Fruit fly (Drosophila melanogaster) whole organism, embryonic: ENCODE results near the gene RhoGEF4.

Experiments used
- Atf3 ChIP-seq: fragments of 200-800 bp; sonication (Bioruptor generic); optimal IDR thresholded peaks from 3 replicates; lab custom pipeline; 2016; ENCODE audit warnings: missing biosample characterization, missing genetic modification characterization
- CG10321 ChIP-seq: fragments of 200-800 bp; sonication (Bioruptor generic); IDR thresholded peaks from 2 replicates; pipeline ENCODE4 v1.3.6; 2022; ENCODE audit warnings: missing biosample characterization, missing genetic modification characterization
- CG10959 ChIP-seq: fragments of 200-800 bp; sonication (Bioruptor generic); IDR thresholded peaks from 2 replicates; pipeline ENCODE4 v1.3.6; 2022; ENCODE audit warnings: missing biosample characterization, missing genetic modification characterization
- CG12744 ChIP-seq: fragments of 200-800 bp; sonication (Bioruptor generic); optimal IDR thresholded peaks from 2 replicates; lab custom pipeline; 2016; ENCODE audit warnings: missing biosample characterization, missing genetic modification characterization
- CG1529 ChIP-seq: fragments of 200-800 bp; sonication (Bioruptor generic); optimal IDR thresholded peaks from 3 replicates; lab custom pipeline; 2018; ENCODE audit warnings: missing biosample characterization, missing genetic modification characterization
- CG15479 ChIP-seq: fragments of 200-800 bp; sonication (Bioruptor generic); optimal IDR thresholded peaks from 3 replicates; lab custom pipeline; 2019; ENCODE audit warnings: missing biosample characterization, mild to moderate bottlenecking, missing genetic modification characterization, moderate library complexity
- CG15514 ChIP-seq: fragments of 200-800 bp; sonication (Bioruptor generic); optimal IDR thresholded peaks from 3 replicates; lab custom pipeline; 2017; ENCODE audit warnings: missing biosample characterization, missing genetic modification characterization, mild to moderate bottlenecking, moderate library complexity, missing genetic modification reagents
- CG15601 ChIP-seq: fragments of 200-800 bp; sonication (Bioruptor generic); optimal IDR thresholded peaks from 3 replicates; lab custom pipeline; 2019; ENCODE audit warnings: missing biosample characterization, mild to moderate bottlenecking, missing genetic modification characterization, moderate library complexity
- CG17829 ChIP-seq: fragments of 200-800 bp; optimal IDR thresholded peaks from 2 replicates; lab custom pipeline; 2019; ENCODE audit warnings: missing biosample characterization, mild to moderate bottlenecking, missing genetic modification characterization, moderate library complexity
- CG32532 ChIP-seq: fragments of 200-800 bp; sonication (Bioruptor generic); IDR thresholded peaks from 2 replicates; pipeline ENCODE4 v1.3.6; 2022; ENCODE audit warnings: missing biosample characterization, missing genetic modification characterization
- CG32767 ChIP-seq: fragments of 200-800 bp; sonication (Bioruptor generic); IDR thresholded peaks from 2 replicates; pipeline ENCODE4 v1.3.6; 2022; ENCODE audit warnings: missing biosample characterization, missing genetic modification characterization
- CG4617 ChIP-seq: fragments of 200-800 bp; sonication (Bioruptor generic); optimal IDR thresholded peaks from 3 replicates; lab custom pipeline; 2016; ENCODE audit warnings: missing biosample characterization, missing genetic modification characterization, borderline replicate concordance
- CG6791 ChIP-seq: fragments of 200-800 bp; sonication (Bioruptor generic); IDR thresholded peaks from 3 replicates; pipeline ENCODE4 v1.3.6; 2022; ENCODE audit warnings: missing biosample characterization, missing genetic modification characterization; ENCODE audit not compliant: partially characterized antibody
- CG9727 ChIP-seq: fragments of 200-800 bp; sonication (Bioruptor generic); optimal IDR thresholded peaks from 3 replicates; lab custom pipeline; 2017; ENCODE audit warnings: missing biosample characterization, mild to moderate bottlenecking, missing genetic modification characterization
- Dek ChIP-seq: fragments of 200-800 bp; sonication (Bioruptor generic); optimal IDR thresholded peaks from 3 replicates; lab custom pipeline; 2019; ENCODE audit warnings: missing biosample characterization, mild to moderate bottlenecking, missing genetic modification characterization, moderate library complexity
- Hmx ChIP-seq: fragments of 200-800 bp; sonication (Bioruptor generic); optimal IDR thresholded peaks from 2 replicates; lab custom pipeline; 2016; ENCODE audit warnings: missing biosample characterization, missing genetic modification characterization
- Kr ChIP-seq: fragments of 200-800 bp; sonication (Bioruptor generic); optimal IDR thresholded peaks from 2 replicates; lab custom pipeline; 2017; ENCODE audit warnings: missing biosample characterization, mild to moderate bottlenecking, missing genetic modification characterization
- MBD-R2 ChIP-seq: fragments of 200-800 bp; sonication (Bioruptor generic); IDR thresholded peaks from 2 replicates; pipeline ENCODE4 v1.3.6; 2022; ENCODE audit warnings: missing biosample characterization, missing genetic modification characterization
- Six4 ChIP-seq: fragments of 200-800 bp; sonication (Bioruptor generic); optimal IDR thresholded peaks from 2 replicates; lab custom pipeline; 2016; ENCODE audit warnings: missing biosample characterization, missing genetic modification characterization
- Usf ChIP-seq: fragments of 200-800 bp; sonication (Bioruptor generic); optimal IDR thresholded peaks from 2 replicates; lab custom pipeline; 2017; ENCODE audit warnings: missing genotype, missing biosample characterization, missing genetic modification characterization
- Xbp1 ChIP-seq: fragments of 200-800 bp; sonication (Bioruptor generic); optimal IDR thresholded peaks from 3 replicates; lab custom pipeline; 2016; ENCODE audit warnings: missing biosample characterization, mild to moderate bottlenecking, missing genetic modification characterization
- YL-1 ChIP-seq: fragments of 200-800 bp; sonication (Bioruptor generic); optimal IDR thresholded peaks from 3 replicates; lab custom pipeline; 2017; ENCODE audit warnings: missing biosample characterization, mild to moderate bottlenecking, missing genetic modification characterization
- amos ChIP-seq: fragments of 200-800 bp; sonication (Bioruptor generic); IDR thresholded peaks from 2 replicates; pipeline ENCODE4 v1.3.6; 2022; ENCODE audit warnings: missing biosample characterization, missing genetic modification characterization; ENCODE audit not compliant: partially characterized antibody
- ase ChIP-seq: fragments of 200-800 bp; sonication (Bioruptor generic); IDR thresholded peaks from 3 replicates; pipeline ENCODE4 v1.3.6; 2022; ENCODE audit warnings: missing biosample characterization, missing genetic modification characterization
- ato ChIP-seq: fragments of 200-800 bp; sonication (Bioruptor generic); IDR thresholded peaks from 2 replicates; pipeline ENCODE4 v1.3.6; 2022; ENCODE audit warnings: missing biosample characterization, missing genetic modification characterization; ENCODE audit not compliant: partially characterized antibody
- bbx ChIP-seq: fragments of 200-800 bp; sonication (Bioruptor generic); IDR thresholded peaks from 2 replicates; pipeline ENCODE4 v1.3.6; 2022; ENCODE audit warnings: missing biosample characterization, missing genetic modification characterization; ENCODE audit not compliant: partially characterized antibody
- cg ChIP-seq: fragments of 200-800 bp; sonication (Bioruptor generic); optimal IDR thresholded peaks from 3 replicates; lab custom pipeline; 2019; ENCODE audit warnings: missing biosample characterization, mild to moderate bottlenecking, missing genetic modification characterization, moderate library complexity
- crp ChIP-seq, 2 experiments: fragments of 200-800 bp; sonication (Bioruptor generic); optimal IDR thresholded peaks; 2 replicates in 1 of 2; 3 replicates in 1 of 2; lab custom pipeline; 2017; ENCODE audit warnings: missing biosample characterization in 2 of 2, missing genetic modification characterization in 2 of 2, mild to moderate bottlenecking in 1 of 2, moderate library complexity in 1 of 2
- cwo ChIP-seq: fragments of 200-800 bp; sonication (Bioruptor generic); optimal IDR thresholded peaks from 3 replicates; lab custom pipeline; 2017; ENCODE audit warnings: missing biosample characterization, missing genetic modification characterization, mild to moderate bottlenecking, moderate library complexity, missing genetic modification reagents
- dm ChIP-seq: fragments of 200-800 bp; sonication (Bioruptor generic); optimal IDR thresholded peaks from 3 replicates; lab custom pipeline; 2016; ENCODE audit warnings: missing biosample characterization, missing genetic modification characterization
- fru ChIP-seq: fragments of >200 bp; optimal IDR thresholded peaks from 2 replicates; lab custom pipeline; 2017
- gcm2 ChIP-seq: fragments of 200-800 bp; sonication (Bioruptor generic); optimal IDR thresholded peaks from 2 replicates; lab custom pipeline; 2016; ENCODE audit warnings: missing biosample characterization, missing genetic modification characterization
- gsb-n ChIP-seq: fragments of 200-800 bp; sonication (Bioruptor generic); optimal IDR thresholded peaks from 3 replicates; lab custom pipeline; 2018; ENCODE audit warnings: missing biosample characterization, mild to moderate bottlenecking, missing genetic modification characterization
- hb ChIP-seq: fragments of 200-800 bp; sonication (Bioruptor generic); IDR thresholded peaks from 3 replicates; pipeline ENCODE4 v1.3.6; 2022; ENCODE audit warnings: missing biosample characterization, missing genetic modification characterization; ENCODE audit not compliant: partially characterized antibody
- hkb ChIP-seq, 2 experiments: fragments of 200-800 bp in 1 of 2; fragments of >200 bp in 1 of 2; sonication (Bioruptor generic) in 1 of 2; IDR thresholded peaks in 1 of 2; optimal IDR thresholded peaks in 1 of 2; 2 replicates each; pipeline versions ENCODE4 v1.3.6 to Lab custom; 2017 to 2022; ENCODE audit warnings: missing biosample characterization in 1 of 2, missing genetic modification characterization in 1 of 2
- kni ChIP-seq: fragments of 200-800 bp; sonication (Bioruptor generic); optimal IDR thresholded peaks from 3 replicates; lab custom pipeline; 2017; ENCODE audit warnings: mild to moderate bottlenecking, missing biosample characterization, missing genetic modification reagents, missing genetic modification characterization
- knrl ChIP-seq: fragments of 200-800 bp; sonication (Bioruptor generic); IDR thresholded peaks from 3 replicates; pipeline ENCODE4 v1.3.6; 2022; ENCODE audit warnings: missing biosample characterization, missing genetic modification characterization; ENCODE audit not compliant: partially characterized antibody
- lilli ChIP-seq: fragments of 200-800 bp; sonication (Bioruptor generic); optimal IDR thresholded peaks from 3 replicates; lab custom pipeline; 2016; ENCODE audit warnings: missing biosample characterization, missing genetic modification characterization
- nerfin-1 ChIP-seq: fragments of 200-800 bp; sonication (Bioruptor generic); optimal IDR thresholded peaks from 3 replicates; lab custom pipeline; 2019; ENCODE audit warnings: missing biosample characterization, mild to moderate bottlenecking, missing genetic modification characterization, moderate library complexity
- nmo ChIP-seq: fragments of 200-800 bp; sonication (Bioruptor generic); optimal IDR thresholded peaks from 2 replicates; lab custom pipeline; 2018; ENCODE audit warnings: missing biosample characterization, mild to moderate bottlenecking, missing genetic modification characterization, moderate library complexity
- org-1 ChIP-seq: fragments of 200-800 bp; sonication (Bioruptor generic); optimal IDR thresholded peaks from 2 replicates; lab custom pipeline; 2017; ENCODE audit warnings: missing biosample characterization, missing genetic modification characterization
- pros ChIP-seq: fragments of 200-800 bp; sonication (Bioruptor generic); optimal IDR thresholded peaks from 3 replicates; lab custom pipeline; 2019; ENCODE audit warnings: missing biosample characterization, mild to moderate bottlenecking, missing genetic modification characterization, moderate library complexity
- row ChIP-seq: fragments of 200-800 bp; sonication (Bioruptor generic); IDR thresholded peaks from 3 replicates; pipeline ENCODE4 v1.3.6; 2022; ENCODE audit warnings: missing biosample characterization, missing genetic modification characterization
- sd ChIP-seq: fragments of 200-800 bp; sonication (Bioruptor generic); optimal IDR thresholded peaks from 3 replicates; lab custom pipeline; 2018; ENCODE audit warnings: missing biosample characterization, mild to moderate bottlenecking, missing genetic modification characterization, moderate library complexity
- sens ChIP-seq: fragments of 200-800 bp; sonication (Bioruptor generic); peaks from one replicate; lab custom pipeline; 2016; ENCODE audit warnings: missing biosample characterization, missing genetic modification characterization
- seq ChIP-seq: fragments of 200-800 bp; sonication (Bioruptor generic); IDR thresholded peaks from 2 replicates; pipeline ENCODE4 v1.3.6; 2022; ENCODE audit warnings: missing biosample characterization, missing genetic modification characterization
- tll ChIP-seq, 2 experiments: fragments of 200-800 bp in 1 of 2; fragments of >200 bp in 1 of 2; sonication (Bioruptor generic) in 1 of 2; optimal IDR thresholded peaks; 2 replicates each; lab custom pipeline; 2017 to 2019; ENCODE audit warnings: missing biosample characterization in 2 of 2, missing genetic modification characterization in 2 of 2, mild to moderate bottlenecking in 1 of 2, moderate library complexity in 1 of 2
- twi ChIP-seq: fragments of 200-800 bp; optimal IDR thresholded peaks from 2 replicates; lab custom pipeline; 2019; ENCODE audit warnings: missing biosample characterization, mild to moderate bottlenecking, missing genetic modification characterization, moderate library complexity

Gene RhoGEF4

DNA sequence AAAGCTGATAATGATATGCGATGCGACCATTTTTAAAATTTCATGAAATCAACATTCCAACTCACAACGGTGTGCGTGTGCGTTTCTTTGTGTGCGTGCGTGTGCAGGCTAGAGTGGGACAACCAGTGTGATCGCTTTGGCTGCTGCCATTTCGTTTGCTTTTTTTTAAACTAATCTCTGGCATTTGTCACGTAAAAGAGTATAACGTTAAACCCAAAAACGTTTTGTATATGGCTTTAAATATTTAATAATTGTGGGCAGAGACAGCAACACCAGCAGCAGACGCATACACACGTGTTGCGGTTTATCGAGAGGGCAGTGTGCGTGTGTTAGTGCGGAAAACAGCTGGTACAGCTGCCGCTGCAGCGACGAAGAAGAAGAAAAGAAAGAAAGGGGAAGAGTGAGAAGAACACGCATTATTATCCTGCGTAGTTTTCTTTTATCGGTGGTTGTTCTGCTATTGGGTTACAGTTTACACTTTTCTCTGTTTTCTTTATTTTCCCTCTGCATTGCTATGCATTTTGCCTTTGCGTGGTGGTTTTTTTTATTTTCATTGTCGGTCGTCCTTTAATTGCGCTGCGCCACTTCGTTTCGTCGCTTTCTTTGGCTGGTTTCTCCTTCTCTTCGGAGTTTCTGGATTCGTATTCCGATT is 47.1 kb upstream of the RhoGEF4 start (continued):
- TF ChIP-seq nmo (GFP tag; lab: Kevin White, UChicago) (peak; percentile 45), CG1529 (GFP tag; lab: Kevin White, UChicago) (no peak), CG4617 (GFP tag; lab: Kevin White, UChicago) (peak; percentile 80), CG17829 (tag; lab: Kevin White, UChicago) (peak; percentile 19), Six4 (GFP tag; lab: Kevin White, UChicago) (no peak), seq (no peak), hkb (optimal IDR thresholded peaks at IDR 0.05; lab: Kevin White, UChicago) (no peak), hkb (GFP tag; IDR thresholded peaks at IDR 0.05; lab: Robert Waterston, UW) (no peak), CG10959 (GFP tag; lab: Robert Waterston, UW) (no peak), CG32767 (0 out of 2 replicates have a peak, but pooled peaks have one; percentile 16), CG6791 (GFP tag; lab: Robert Waterston, UW) (0 out of 3 replicates have a peak, but pooled peaks have one; percentile 26), hb (peak; percentile 20; the same call in 1 of the 3 replicates), MBD-R2 (GFP tag; lab: Robert Waterston, UW) (no peak), CG9727 (no peak), lilli (no peak), sens (GFP tag; lab: Kevin White, UChicago) (peak; percentile 53), gcm2 (no peak), CG12744 (GFP tag; lab: Kevin White, UChicago) (no peak), Atf3 (GFP tag; lab: Kevin White, UChicago) (no peak), gsb-n (no peak), org-1 (no peak), CG15514 (GFP tag; lab: Kevin White, UChicago) (peak; percentile 42), nerfin-1 (tag; lab: Kevin White, UChicago) (peak; percentile 93), ase (GFP tag; lab: Robert Waterston, UW) (no peak), sd (tag; lab: Kevin White, UChicago) (peak; percentile 99), CG15479 (GFP tag; lab: Kevin White, UChicago) (peak; percentile 43), cg (GFP tag; lab: Kevin White, UChicago) (peak; percentile 99), tll (GFP tag; optimal IDR thresholded peaks at IDR 0.05; lab: Kevin White, UChicago) (peak in 1 of 2 experiments; percentile 30), Dek (tag; lab: Kevin White, UChicago) (no peak), CG32532 (GFP tag; lab: Robert Waterston, UW) (no peak), Usf (GFP tag; lab: Kevin White, UChicago) (no peak), pros (GFP tag; lab: Kevin White, UChicago) (peak; percentile 98), Kr (GFP tag; lab: Kevin White, UChicago) (peak; percentile 47), bbx (GFP tag; lab: Robert Waterston, UW) (no peak; the same call in 1 of the 2 replicates), twi (tag; lab: Kevin White, UChicago) (peak; percentile 71), ato (0 out of 2 replicates have a peak, but pooled peaks have one; percentile 24), YL-1 (peak; percentile 93), Xbp1 (no peak), dm (GFP tag; lab: Kevin White, UChicago) (peak; percentile 81), fru (no peak), amos (no peak), CG10321 (GFP tag; lab: Robert Waterston, UW) (peak; percentile 96), row (GFP tag; lab: Robert Waterston, UW) (no peak), knrl (GFP tag; lab: Robert Waterston, UW) (0 out of 3 replicates have a peak, but pooled peaks have one; percentile 21), Hmx (GFP tag; lab: Kevin White, UChicago) (no peak), CG15601 (tag; lab: Kevin White, UChicago) (no peak), crp (GFP tag; optimal IDR thresholded peaks at IDR 0.05; lab: Kevin White, UChicago) (peak; percentile 36 to 83), kni (GFP tag; lab: Kevin White, UChicago) (peak; percentile 44), cwo (GFP tag; lab: Kevin White, UChicago) (peak; percentile 19)
